Worm (Caenorhabditis elegans): Measurements from ENCODE around the gene eco-1.

DNA sequence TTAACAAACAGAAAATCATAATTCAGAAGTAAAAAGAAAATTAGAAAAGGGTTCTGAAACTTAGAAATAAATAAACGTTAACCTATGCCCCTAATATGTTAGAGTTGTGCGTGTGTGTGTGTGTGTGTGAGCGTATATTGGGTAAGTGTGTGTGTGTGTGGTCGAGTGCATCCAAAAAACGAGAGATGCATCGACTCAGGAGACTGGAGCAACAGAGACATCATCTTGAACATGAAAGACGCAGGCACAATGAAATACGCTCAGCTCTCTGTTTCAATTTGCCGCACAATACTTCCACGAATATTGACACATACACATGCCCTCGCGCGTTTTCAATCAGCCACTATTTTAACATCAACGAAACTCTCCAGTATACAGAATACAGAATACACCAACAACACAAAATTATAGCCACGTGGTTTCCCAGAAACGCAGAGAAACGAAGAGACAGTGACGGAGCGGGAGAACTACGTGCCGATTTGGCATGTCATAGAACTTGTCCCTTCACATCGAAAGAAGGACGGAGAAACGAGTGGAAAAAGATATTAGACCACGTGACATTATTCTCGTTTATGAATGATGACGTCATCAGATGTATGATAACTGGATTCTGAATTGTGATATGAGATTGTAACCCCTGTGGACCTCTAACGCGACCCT, 17.4 kb upstream of the eco-1 start:
- TF ChIP-seq ahr-1 (tag; optimal IDR thresholded peaks at IDR 0.05): no peak
- no peak for TF ChIP-seq ztf-16 (tag; optimal IDR thresholded peaks at IDR 0.05)
- no peak for TF ChIP-seq F13H6.1 (tag; optimal IDR thresholded peaks at IDR 0.05)
- TF ChIP-seq T23F11.4 (GFP tag; optimal IDR thresholded peaks at IDR 0.05): no peak
- TF ChIP-seq C38D4.7 (GFP tag; optimal IDR thresholded peaks at IDR 0.05): no peak
